Fruit fly (Drosophila melanogaster) whole organism, pupa: Measurements from ENCODE around the gene Tbc1d22.

ENCODE experiments used
- CG10348 ChIP-seq: fragments of 200-800 bp; sonication (Bioruptor generic); IDR thresholded peaks from 2 replicates; pipeline ENCODE4 v1.3.6; 2022; ENCODE audit warnings: missing biosample characterization, missing genetic modification characterization
- CG12605 ChIP-seq: fragments of 200-800 bp; sonication (Bioruptor generic); IDR thresholded peaks from 2 replicates; pipeline ENCODE4 v1.3.6; 2022; ENCODE audit warnings: missing biosample characterization, missing genetic modification characterization
- CG13204 ChIP-seq: fragments of 200-800 bp; sonication (Bioruptor generic); optimal IDR thresholded peaks from 2 replicates; lab custom pipeline; 2018; ENCODE audit warnings: missing biosample characterization, mild to moderate bottlenecking, missing genetic modification characterization, moderate library complexity
- CG14655 ChIP-seq: fragments of 200-800 bp; sonication (Bioruptor generic); optimal IDR thresholded peaks from 3 replicates; lab custom pipeline; 2017; ENCODE audit warnings: mild to moderate bottlenecking, missing biosample characterization, missing genetic modification reagents, missing genetic modification characterization
- CG15710 ChIP-seq: fragments of 200-800 bp; sonication (Bioruptor generic); optimal IDR thresholded peaks from 2 replicates; lab custom pipeline; 2018; ENCODE audit warnings: missing biosample characterization, mild to moderate bottlenecking, missing genetic modification characterization, moderate library complexity
- CG17806 ChIP-seq: fragments of 200-800 bp; sonication (Bioruptor generic); optimal IDR thresholded peaks from 2 replicates; lab custom pipeline; 2018; ENCODE audit warnings: missing biosample characterization, mild to moderate bottlenecking, missing genetic modification characterization, moderate library complexity
- CG32121 ChIP-seq: fragments of 200-800 bp; sonication (Bioruptor generic); IDR thresholded peaks from 2 replicates; pipeline ENCODE4 v1.3.6; 2022; ENCODE audit warnings: missing biosample characterization, missing genetic modification characterization
- CG34367 ChIP-seq: fragments of 200-800 bp; sonication (Bioruptor generic); optimal IDR thresholded peaks from 2 replicates; lab custom pipeline; 2018; ENCODE audit warnings: missing biosample characterization, mild to moderate bottlenecking, missing genetic modification characterization
- CG4496 ChIP-seq: fragments of 200-800 bp; sonication (Bioruptor generic); IDR thresholded peaks from 3 replicates; pipeline ENCODE4 v1.3.6; 2022; ENCODE audit warnings: missing biosample characterization, missing genetic modification characterization
- CG8159 ChIP-seq: fragments of 200-800 bp; sonication (Bioruptor generic); optimal IDR thresholded peaks from 3 replicates; lab custom pipeline; 2018; ENCODE audit warnings: missing biosample characterization, mild to moderate bottlenecking, missing genetic modification characterization, moderate library complexity
- CG8301 ChIP-seq: fragments of 200-800 bp; sonication (Bioruptor generic); optimal IDR thresholded peaks from 2 replicates; lab custom pipeline; 2018; ENCODE audit warnings: missing biosample characterization, mild to moderate bottlenecking, missing genetic modification characterization
- CG9948 ChIP-seq: fragments of 200-800 bp; sonication (Bioruptor generic); optimal IDR thresholded peaks from 2 replicates; lab custom pipeline; 2018; ENCODE audit warnings: missing biosample characterization, mild to moderate bottlenecking, missing genetic modification characterization, moderate library complexity
- D1 ChIP-seq: fragments of 200-800 bp; sonication (Bioruptor generic); optimal IDR thresholded peaks from 2 replicates; lab custom pipeline; 2018; ENCODE audit warnings: missing biosample characterization, mild to moderate bottlenecking, missing genetic modification characterization, moderate library complexity
- EcR ChIP-seq: fragments of 200-800 bp; sonication (Bioruptor generic); optimal IDR thresholded peaks from 3 replicates; lab custom pipeline; 2019; ENCODE audit warnings: missing biosample characterization, missing genetic modification characterization, mild to moderate bottlenecking, moderate library complexity, missing genetic modification reagents
- Ets98B ChIP-seq: fragments of 200-800 bp; sonication (Bioruptor generic); IDR thresholded peaks from 2 replicates; pipeline ENCODE4 v1.3.6; 2022; ENCODE audit warnings: missing biosample characterization, missing genetic modification characterization
- Pif1A ChIP-seq: fragments of 200-800 bp; sonication (Bioruptor generic); optimal IDR thresholded peaks from 3 replicates; lab custom pipeline; 2016; ENCODE audit warnings: missing biosample characterization, missing genetic modification characterization
- Pif1B ChIP-seq: fragments of 200-800 bp; sonication (Bioruptor generic); optimal IDR thresholded peaks from 3 replicates; lab custom pipeline; 2016; ENCODE audit warnings: missing biosample characterization, missing genetic modification characterization
- Snoo ChIP-seq: fragments of 200-800 bp; sonication (Bioruptor generic); optimal IDR thresholded peaks from 3 replicates; lab custom pipeline; 2017; ENCODE audit warnings: missing biosample characterization, mild to moderate bottlenecking, missing genetic modification characterization, inconsistent platforms
- fd96Ca ChIP-seq: fragments of 200-800 bp; sonication (Bioruptor generic); IDR thresholded peaks from 3 replicates; pipeline ENCODE4 v1.3.6; 2022; ENCODE audit warnings: missing biosample characterization, missing genetic modification characterization
- gl ChIP-seq: fragments of 200-800 bp; sonication (Bioruptor generic); optimal IDR thresholded peaks from 2 replicates; lab custom pipeline; 2018; ENCODE audit warnings: missing biosample characterization, mild to moderate bottlenecking, missing genetic modification characterization
- rn ChIP-seq: fragments of 200-800 bp; sonication (Bioruptor generic); IDR thresholded peaks from 2 replicates; pipeline ENCODE4 v1.3.6; 2022; ENCODE audit warnings: missing biosample characterization, missing genetic modification characterization

Gene Tbc1d22

dm6 chr3R:21112742-21113465 lies 10.9 kb downstream of the Tbc1d22 start:
- TF ChIP-seq Pif1B (GFP tag; lab: Kevin White, UChicago), result peak; percentile 78
- peak; percentile 86 for TF ChIP-seq CG32121 (GFP tag; lab: Robert Waterston, UW)
- peak; percentile 61 for TF ChIP-seq CG8159
- peak; percentile 90 for TF ChIP-seq CG12605 (GFP tag; lab: Robert Waterston, UW)
- TF ChIP-seq EcR (GFP tag; lab: Kevin White, UChicago), result no peak
- TF ChIP-seq rn (GFP tag; lab: Robert Waterston, UW), result peak; percentile 38; the same call in 1 of the 2 replicates
- TF ChIP-seq fd96Ca (GFP tag; lab: Robert Waterston, UW), result peak; percentile 88
- TF ChIP-seq Pif1A, result no peak
- TF ChIP-seq CG10348 (GFP tag; lab: Robert Waterston, UW), result 0 out of 2 replicates have a peak, but pooled peaks have one; percentile 10
- peak; percentile 91 for TF ChIP-seq Ets98B (GFP tag; lab: Robert Waterston, UW)
- peak; percentile 77 for TF ChIP-seq CG17806
- peak; percentile 49 for TF ChIP-seq CG15710 (tag; lab: Kevin White, UChicago)
- TF ChIP-seq CG14655 (GFP tag; lab: Kevin White, UChicago), result no peak
- TF ChIP-seq Snoo (tag; lab: Kevin White, UChicago), result peak; percentile 56
- TF ChIP-seq CG4496, result peak; percentile 92
- peak; percentile 8 for TF ChIP-seq gl (tag; lab: Kevin White, UChicago)
- no peak for TF ChIP-seq D1 (tag; lab: Kevin White, UChicago)
- TF ChIP-seq CG13204 (GFP tag; lab: Kevin White, UChicago), result no peak
- TF ChIP-seq CG9948 (tag; lab: Kevin White, UChicago), result peak; percentile 62
- TF ChIP-seq CG8301 (tag; lab: Kevin White, UChicago), result peak; percentile 85
- no peak for TF ChIP-seq CG34367 (tag; lab: Kevin White, UChicago)

- no peak for TF ChIP-seq CG12605 (GFP tag; lab: Robert Waterston, UW)
- TF ChIP-seq CG17806, result no peak
- no peak for TF ChIP-seq CG32121 (GFP tag; lab: Robert Waterston, UW)
- no peak for TF ChIP-seq CG15710 (tag; lab: Kevin White, UChicago)
- no peak for TF ChIP-seq Ets98B (GFP tag; lab: Robert Waterston, UW)
- TF ChIP-seq Pif1A, result no peak
- no peak for TF ChIP-seq gl (tag; lab: Kevin White, UChicago)
- TF ChIP-seq, all 21 proteins: peak for 0
Measured at dm6 chr3R:21116057-21116456, 14.1 kb downstream of the Tbc1d22 start, which contains the start of gene ppan. TSS of gene ppan (plus strand) at chr3R:21116254.

DNA sequence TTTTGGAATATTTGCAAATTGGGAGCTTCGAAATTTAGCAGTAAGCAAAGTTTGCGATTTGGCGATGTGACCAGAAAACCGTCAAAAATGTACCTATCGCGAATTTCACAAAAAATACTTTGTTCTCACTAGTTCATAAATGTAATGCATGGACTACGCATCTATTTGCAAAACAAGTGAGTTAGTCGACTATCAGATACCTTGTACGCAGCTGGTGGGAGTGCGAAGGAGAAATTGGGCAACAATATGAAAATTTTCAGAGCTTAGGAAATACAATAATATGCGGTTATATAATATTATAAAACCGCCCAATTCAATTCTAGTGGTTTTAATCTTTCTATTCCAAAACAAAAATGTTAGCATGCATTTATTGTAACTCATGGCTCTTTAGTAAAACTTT lies 16.8 kb downstream of the Tbc1d22 start, which contains the start of gene Bdbt:
Gene Bdbt (minus strand): TSS at position 73 of the 400 bp plus-strand sequence.
- TF ChIP-seq Pif1A, result no peak
- TF ChIP-seq D1 (tag; lab: Kevin White, UChicago), result no peak
- no peak; the same call in 2 of the 3 replicates for TF ChIP-seq fd96Ca (GFP tag; lab: Robert Waterston, UW)
- TF ChIP-seq CG4496, result 0 out of 3 replicates have a peak, but pooled peaks have one; percentile 47
- TF ChIP-seq CG8159, result no peak
- no peak for TF ChIP-seq gl (tag; lab: Kevin White, UChicago)
- TF ChIP-seq Ets98B (GFP tag; lab: Robert Waterston, UW), result peak; percentile 44
- no peak; the same call in 1 of the 2 replicates for TF ChIP-seq CG12605 (GFP tag; lab: Robert Waterston, UW)
- TF ChIP-seq CG13204 (GFP tag; lab: Kevin White, UChicago), result no peak
- TF ChIP-seq CG17806, result peak; percentile 45
- no peak for TF ChIP-seq Pif1B (GFP tag; lab: Kevin White, UChicago)
- peak; percentile 43 for TF ChIP-seq CG8301 (tag; lab: Kevin White, UChicago)
- peak; percentile 5 for TF ChIP-seq Snoo (tag; lab: Kevin White, UChicago)
- TF ChIP-seq CG14655 (GFP tag; lab: Kevin White, UChicago), result no peak
- peak; percentile 20 for TF ChIP-seq CG9948 (tag; lab: Kevin White, UChicago)
- no peak for TF ChIP-seq CG10348 (GFP tag; lab: Robert Waterston, UW)
- peak; percentile 9 for TF ChIP-seq CG15710 (tag; lab: Kevin White, UChicago)
- TF ChIP-seq CG32121 (GFP tag; lab: Robert Waterston, UW), result no peak
- no peak for TF ChIP-seq rn (GFP tag; lab: Robert Waterston, UW)

- TF ChIP-seq EcR (GFP tag; lab: Kevin White, UChicago) (peak; percentile 96), fd96Ca (GFP tag; lab: Robert Waterston, UW) (no peak)
Measured at dm6 chr3R:21124225-21124624, 22.2 kb downstream of the Tbc1d22 start.

- TF ChIP-seq CG8159 (no peak), EcR (GFP tag; lab: Kevin White, UChicago) (peak; percentile 66)
Measured at dm6 chr3R:21126673-21127284, 24.8 kb downstream of the Tbc1d22 start.
